Fruit fly (Drosophila melanogaster) whole organism, pupa: ENCODE data around the gene CG6962.

Source experiments
- CG10348 ChIP-seq: fragments of 200-800 bp; sonication (Bioruptor generic); IDR thresholded peaks from 2 replicates; pipeline ENCODE4 v1.3.6; 2022; ENCODE audit warnings: missing biosample characterization, missing genetic modification characterization
- CG12605 ChIP-seq: fragments of 200-800 bp; sonication (Bioruptor generic); IDR thresholded peaks from 2 replicates; pipeline ENCODE4 v1.3.6; 2022; ENCODE audit warnings: missing biosample characterization, missing genetic modification characterization
- CG13204 ChIP-seq: fragments of 200-800 bp; sonication (Bioruptor generic); optimal IDR thresholded peaks from 2 replicates; lab custom pipeline; 2018; ENCODE audit warnings: missing biosample characterization, mild to moderate bottlenecking, missing genetic modification characterization, moderate library complexity
- CG14655 ChIP-seq: fragments of 200-800 bp; sonication (Bioruptor generic); optimal IDR thresholded peaks from 3 replicates; lab custom pipeline; 2017; ENCODE audit warnings: mild to moderate bottlenecking, missing biosample characterization, missing genetic modification reagents, missing genetic modification characterization
- CG15710 ChIP-seq: fragments of 200-800 bp; sonication (Bioruptor generic); optimal IDR thresholded peaks from 2 replicates; lab custom pipeline; 2018; ENCODE audit warnings: missing biosample characterization, mild to moderate bottlenecking, missing genetic modification characterization, moderate library complexity
- CG17806 ChIP-seq: fragments of 200-800 bp; sonication (Bioruptor generic); optimal IDR thresholded peaks from 2 replicates; lab custom pipeline; 2018; ENCODE audit warnings: missing biosample characterization, mild to moderate bottlenecking, missing genetic modification characterization, moderate library complexity
- CG32121 ChIP-seq: fragments of 200-800 bp; sonication (Bioruptor generic); IDR thresholded peaks from 2 replicates; pipeline ENCODE4 v1.3.6; 2022; ENCODE audit warnings: missing biosample characterization, missing genetic modification characterization
- CG34367 ChIP-seq: fragments of 200-800 bp; sonication (Bioruptor generic); optimal IDR thresholded peaks from 2 replicates; lab custom pipeline; 2018; ENCODE audit warnings: missing biosample characterization, mild to moderate bottlenecking, missing genetic modification characterization
- CG4496 ChIP-seq: fragments of 200-800 bp; sonication (Bioruptor generic); IDR thresholded peaks from 3 replicates; pipeline ENCODE4 v1.3.6; 2022; ENCODE audit warnings: missing biosample characterization, missing genetic modification characterization
- CG8159 ChIP-seq: fragments of 200-800 bp; sonication (Bioruptor generic); optimal IDR thresholded peaks from 3 replicates; lab custom pipeline; 2018; ENCODE audit warnings: missing biosample characterization, mild to moderate bottlenecking, missing genetic modification characterization, moderate library complexity
- CG8301 ChIP-seq: fragments of 200-800 bp; sonication (Bioruptor generic); optimal IDR thresholded peaks from 2 replicates; lab custom pipeline; 2018; ENCODE audit warnings: missing biosample characterization, mild to moderate bottlenecking, missing genetic modification characterization
- CG9948 ChIP-seq: fragments of 200-800 bp; sonication (Bioruptor generic); optimal IDR thresholded peaks from 2 replicates; lab custom pipeline; 2018; ENCODE audit warnings: missing biosample characterization, mild to moderate bottlenecking, missing genetic modification characterization, moderate library complexity
- D1 ChIP-seq: fragments of 200-800 bp; sonication (Bioruptor generic); optimal IDR thresholded peaks from 2 replicates; lab custom pipeline; 2018; ENCODE audit warnings: missing biosample characterization, mild to moderate bottlenecking, missing genetic modification characterization, moderate library complexity
- EcR ChIP-seq: fragments of 200-800 bp; sonication (Bioruptor generic); optimal IDR thresholded peaks from 3 replicates; lab custom pipeline; 2019; ENCODE audit warnings: missing biosample characterization, missing genetic modification characterization, mild to moderate bottlenecking, moderate library complexity, missing genetic modification reagents
- Ets98B ChIP-seq: fragments of 200-800 bp; sonication (Bioruptor generic); IDR thresholded peaks from 2 replicates; pipeline ENCODE4 v1.3.6; 2022; ENCODE audit warnings: missing biosample characterization, missing genetic modification characterization
- Pif1A ChIP-seq: fragments of 200-800 bp; sonication (Bioruptor generic); optimal IDR thresholded peaks from 3 replicates; lab custom pipeline; 2016; ENCODE audit warnings: missing biosample characterization, missing genetic modification characterization
- Pif1B ChIP-seq: fragments of 200-800 bp; sonication (Bioruptor generic); optimal IDR thresholded peaks from 3 replicates; lab custom pipeline; 2016; ENCODE audit warnings: missing biosample characterization, missing genetic modification characterization
- Snoo ChIP-seq: fragments of 200-800 bp; sonication (Bioruptor generic); optimal IDR thresholded peaks from 3 replicates; lab custom pipeline; 2017; ENCODE audit warnings: missing biosample characterization, mild to moderate bottlenecking, missing genetic modification characterization, inconsistent platforms
- fd96Ca ChIP-seq: fragments of 200-800 bp; sonication (Bioruptor generic); IDR thresholded peaks from 3 replicates; pipeline ENCODE4 v1.3.6; 2022; ENCODE audit warnings: missing biosample characterization, missing genetic modification characterization
- gl ChIP-seq: fragments of 200-800 bp; sonication (Bioruptor generic); optimal IDR thresholded peaks from 2 replicates; lab custom pipeline; 2018; ENCODE audit warnings: missing biosample characterization, mild to moderate bottlenecking, missing genetic modification characterization
- rn ChIP-seq: fragments of 200-800 bp; sonication (Bioruptor generic); IDR thresholded peaks from 2 replicates; pipeline ENCODE4 v1.3.6; 2022; ENCODE audit warnings: missing biosample characterization, missing genetic modification characterization

The CG6962 gene

dm6 chr3R:11847379-11847778 lies 35.0 kb downstream of the CG6962 start:
- TF ChIP-seq CG32121 = no peak
- TF ChIP-seq Ets98B (GFP tag; lab: Robert Waterston, UW) = peak; percentile 52
- no peak for TF ChIP-seq EcR (GFP tag; lab: Kevin White, UChicago)
- TF ChIP-seq D1 (tag; lab: Kevin White, UChicago) = no peak
- TF ChIP-seq Snoo = no peak
- TF ChIP-seq CG8301 (tag; lab: Kevin White, UChicago) = peak; percentile 33
- TF ChIP-seq Pif1A (GFP tag; lab: Kevin White, UChicago) = no peak
- TF ChIP-seq CG34367 (tag; lab: Kevin White, UChicago) = no peak
- TF ChIP-seq rn (GFP tag; lab: Robert Waterston, UW) = no peak
- TF ChIP-seq CG14655 (GFP tag; lab: Kevin White, UChicago) = peak; percentile 43
- TF ChIP-seq CG12605 (GFP tag; lab: Robert Waterston, UW) = peak; percentile 55; the same call in 1 of the 2 replicates
- peak; percentile 46; the same call in 1 of the 3 replicates for TF ChIP-seq CG4496 (GFP tag; lab: Robert Waterston, UW)
- 0 out of 3 replicates have a peak, but pooled peaks have one; percentile 12 for TF ChIP-seq fd96Ca (GFP tag; lab: Robert Waterston, UW)
- TF ChIP-seq CG15710 = peak; percentile 33
- TF ChIP-seq gl (tag; lab: Kevin White, UChicago) = no peak
- no peak for TF ChIP-seq CG13204 (GFP tag; lab: Kevin White, UChicago)
- no peak for TF ChIP-seq Pif1B (GFP tag; lab: Kevin White, UChicago)
- peak; percentile 33 for TF ChIP-seq CG17806 (tag; lab: Kevin White, UChicago)
- peak; percentile 18 for TF ChIP-seq CG9948 (tag; lab: Kevin White, UChicago)
- TF ChIP-seq CG10348 (GFP tag; lab: Robert Waterston, UW) = no peak
- peak; percentile 46 for TF ChIP-seq CG8159

DNA sequence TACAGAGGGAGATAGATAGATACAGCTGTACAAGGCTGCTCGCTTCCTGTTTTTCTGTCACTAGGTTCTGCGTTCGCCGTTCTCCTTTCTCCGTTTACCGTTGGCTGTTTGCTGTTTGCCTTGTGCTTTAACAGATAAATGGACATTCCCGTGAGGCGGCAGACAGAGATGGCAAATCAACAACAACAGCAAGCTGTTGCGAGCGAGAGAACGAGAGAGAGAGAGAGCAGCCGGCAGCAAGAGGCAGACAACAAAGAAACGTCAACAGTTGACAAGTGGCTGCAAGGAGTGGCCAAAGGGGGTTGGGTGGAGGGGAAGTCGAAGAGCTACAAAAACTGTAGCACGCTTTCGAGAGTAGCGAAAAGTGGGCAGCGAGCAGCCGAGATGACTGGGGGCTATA lies 48.9 kb downstream of the CG6962 start:
- TF ChIP-seq fd96Ca (GFP tag; lab: Robert Waterston, UW) (no peak), CG12605 (GFP tag; lab: Robert Waterston, UW) (no peak), gl (tag; lab: Kevin White, UChicago) (no peak), CG8301 (tag; lab: Kevin White, UChicago) (no peak), EcR (GFP tag; lab: Kevin White, UChicago) (peak; percentile 4), Pif1B (GFP tag; lab: Kevin White, UChicago) (no peak), CG13204 (GFP tag; lab: Kevin White, UChicago) (peak; percentile 5), D1 (tag; lab: Kevin White, UChicago) (no peak), CG4496 (GFP tag; lab: Robert Waterston, UW) (peak; percentile 63; the same call in 2 of the 3 replicates), rn (GFP tag; lab: Robert Waterston, UW) (no peak)

DNA sequence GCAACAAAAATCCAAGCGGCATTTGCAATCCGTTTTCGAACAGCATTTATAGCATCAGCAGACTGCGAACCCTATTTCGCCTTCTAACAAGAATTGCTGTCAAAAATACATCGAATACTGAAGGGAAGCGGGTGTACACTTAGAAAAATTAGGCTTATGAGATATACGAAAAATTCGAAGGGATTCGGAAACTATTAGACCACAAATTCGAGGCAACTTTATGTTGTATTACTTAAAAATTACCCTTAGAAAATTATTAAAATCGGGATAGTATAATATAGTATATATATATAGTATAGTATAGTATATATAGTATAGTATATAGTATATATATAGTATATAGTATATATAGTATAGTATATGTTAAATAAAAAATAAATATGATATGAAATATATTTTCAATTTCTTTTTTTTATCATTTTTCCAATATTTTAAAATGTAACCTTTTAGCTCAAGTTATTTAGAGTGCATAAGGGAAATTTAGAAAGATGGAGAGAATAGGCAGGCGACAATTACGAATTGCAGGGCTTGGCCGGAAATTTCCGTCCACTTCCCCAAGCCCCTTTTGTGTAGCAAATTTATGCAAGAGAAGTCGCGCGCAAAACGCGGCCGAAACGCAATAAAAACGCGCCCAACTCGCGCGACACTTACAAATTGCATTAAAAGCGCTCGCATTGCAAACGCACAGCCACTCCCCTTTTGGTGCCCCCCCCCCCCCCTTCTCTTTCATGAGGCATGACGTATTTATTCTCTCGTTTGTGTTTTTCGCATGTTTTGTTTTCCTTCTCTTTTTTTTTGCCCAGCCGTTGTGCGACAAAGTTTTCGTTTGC lies 51.4 kb downstream of the CG6962 start:
- peak; percentile 22; the same call in 1 of the 2 replicates for TF ChIP-seq CG12605 (GFP tag; lab: Robert Waterston, UW)
- TF ChIP-seq CG9948 (tag; lab: Kevin White, UChicago) = no peak
- no peak for TF ChIP-seq fd96Ca (GFP tag; lab: Robert Waterston, UW)
- peak; percentile 12; the same call in 1 of the 2 replicates for TF ChIP-seq Ets98B (GFP tag; lab: Robert Waterston, UW)
- TF ChIP-seq Pif1B (GFP tag; lab: Kevin White, UChicago) = no peak
- TF ChIP-seq Snoo = no peak
- TF ChIP-seq CG32121 = peak; percentile 37; the same call in 1 of the 2 replicates
- TF ChIP-seq CG15710 = no peak
- TF ChIP-seq CG10348 (GFP tag; lab: Robert Waterston, UW) = no peak
- peak; percentile 31 for TF ChIP-seq CG8159
- TF ChIP-seq CG4496 (GFP tag; lab: Robert Waterston, UW) = 0 out of 3 replicates have a peak, but pooled peaks have one; percentile 26
- no peak for TF ChIP-seq gl (tag; lab: Kevin White, UChicago)
- TF ChIP-seq CG13204 (GFP tag; lab: Kevin White, UChicago) = no peak
- TF ChIP-seq CG17806 (tag; lab: Kevin White, UChicago) = no peak
